Worm (Caenorhabditis elegans): ENCODE measurements around the gene hlh-1.

hlh-1 gene

DNA sequence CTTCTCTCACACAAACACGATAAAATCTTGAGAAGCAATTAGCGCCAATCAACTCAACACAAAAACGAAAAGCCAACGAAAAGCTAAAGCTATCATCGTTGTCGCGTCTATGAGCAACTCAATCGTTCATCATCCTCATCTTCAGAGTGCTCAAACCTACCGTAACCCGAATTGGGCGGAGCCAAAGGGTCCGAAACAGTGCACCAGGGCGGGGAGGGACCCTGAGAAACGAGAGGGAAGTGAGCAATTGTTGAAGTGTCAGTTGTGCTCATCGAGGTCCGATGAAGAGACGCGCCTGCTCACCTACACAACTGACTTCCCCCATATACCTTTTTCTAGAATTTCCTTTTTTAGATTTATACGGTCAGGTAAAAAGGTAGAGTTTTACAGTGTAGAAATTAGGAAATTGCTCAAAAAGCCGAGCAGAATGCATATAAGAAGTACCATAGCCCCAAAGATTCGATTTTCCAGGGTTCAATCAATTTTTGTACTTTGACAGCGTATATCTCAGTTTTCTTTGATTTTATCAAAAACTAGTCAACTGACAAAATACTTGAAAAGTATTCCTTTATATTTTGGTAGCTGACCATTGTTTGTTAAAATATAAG is at the start of gene hlh-1:
Gene hlh-1, plus strand, starts transcription at position 275 of the 608 bp plus-strand sequence.
- no peak for TF ChIP-seq ceh-24 (tag; optimal IDR thresholded peaks at IDR 0.05)
- peak; percentile 67 for TF ChIP-seq ceh-18 (tag; optimal IDR thresholded peaks at IDR 0.05)
- peak; percentile 73 for TF ChIP-seq nfya-1 (tag; optimal IDR thresholded peaks at IDR 0.05)
- TF ChIP-seq unc-55 (GFP tag; optimal IDR thresholded peaks at IDR 0.05), result peak; percentile 95
- TF ChIP-seq pqm-1 (tag; optimal IDR thresholded peaks at IDR 0.05), result no peak
- no peak for TF ChIP-seq pag-3 (tag; optimal IDR thresholded peaks at IDR 0.05; ENCODE audit: borderline replicate concordance)
- no peak for TF ChIP-seq F13H6.1 (tag; optimal IDR thresholded peaks at IDR 0.05)
- TF ChIP-seq rnt-1 (tag; optimal IDR thresholded peaks at IDR 0.05), result peak; percentile 60

DNA sequence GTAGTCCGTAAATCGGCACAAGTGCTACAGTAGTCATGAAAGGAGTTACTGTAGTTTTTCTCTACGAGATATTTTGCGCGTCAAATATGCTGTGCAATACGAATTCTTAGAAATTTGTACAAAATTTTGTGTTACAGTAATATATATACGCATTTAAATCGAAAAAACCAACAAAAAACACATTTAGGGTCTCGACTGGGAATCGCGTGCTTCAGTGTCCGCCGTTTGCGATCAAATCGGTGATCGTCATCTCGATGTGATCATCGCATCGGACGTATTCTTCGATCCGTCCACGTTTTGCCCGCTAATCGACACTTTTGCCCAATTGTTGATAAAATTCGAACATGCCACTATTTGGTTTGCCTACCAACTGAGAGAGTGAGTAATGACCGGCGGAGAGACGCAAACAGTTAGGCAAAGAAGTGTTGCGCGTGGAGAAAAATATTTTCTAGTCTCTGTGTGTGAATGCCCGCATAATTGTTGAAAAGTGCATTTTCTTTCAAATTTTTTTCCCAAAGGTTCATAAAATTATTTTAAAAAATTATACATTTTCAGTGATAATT is 49.4 kb upstream of the hlh-1 start:
- no peak for TF ChIP-seq lin-11 (tag; optimal IDR thresholded peaks at IDR 0.05)

DNA sequence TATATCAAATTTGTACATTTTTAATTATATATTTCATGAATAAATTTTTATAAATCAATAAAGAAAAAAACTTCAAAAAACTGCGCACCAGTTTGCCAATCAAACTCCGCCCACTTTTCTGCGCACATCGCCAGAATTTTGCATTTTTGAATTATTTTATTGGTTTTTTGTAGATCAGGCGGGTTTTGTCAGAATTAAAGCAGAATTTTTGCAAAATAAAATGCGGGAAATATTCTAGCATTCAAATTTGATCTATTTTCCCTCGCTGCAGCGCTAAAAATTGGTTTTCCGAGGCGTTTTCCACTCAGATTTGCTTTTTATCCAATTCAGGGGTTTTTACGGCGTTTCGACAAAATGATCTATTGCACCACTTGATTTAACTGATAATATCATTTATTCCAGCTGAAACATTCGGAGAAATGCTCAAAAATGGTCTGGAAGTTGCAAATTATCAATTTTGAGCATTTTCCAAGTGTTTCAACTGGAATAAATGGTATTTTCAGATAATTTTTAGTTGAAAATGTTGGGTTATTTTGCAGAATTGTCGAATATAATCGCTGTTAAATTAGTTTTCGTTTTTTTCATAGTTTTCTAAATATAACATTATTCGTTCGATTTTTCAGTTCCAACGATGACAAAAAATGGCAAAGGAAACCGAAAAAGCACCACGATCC is 47.3 kb upstream of the hlh-1 start, which contains the start of gene W06B4.1:
Gene W06B4.1, plus strand, starts transcription at position 624 of the 674 bp plus-strand sequence.
- TF ChIP-seq hlh-30 (tag; optimal IDR thresholded peaks at IDR 0.05; ENCODE audit: insufficient read depth), result no peak
- no peak for TF ChIP-seq ceh-2 (tag; optimal IDR thresholded peaks at IDR 0.05)
- no peak for TF ChIP-seq ceh-18 (tag; optimal IDR thresholded peaks at IDR 0.05)
- TF ChIP-seq elt-2 (tag; optimal IDR thresholded peaks at IDR 0.05), result no peak
- TF ChIP-seq C38D4.7 (GFP tag; optimal IDR thresholded peaks at IDR 0.05), result no peak
- no peak for TF ChIP-seq nhr-11 (tag; optimal IDR thresholded peaks at IDR 0.05)
- TF ChIP-seq ceh-24 (tag; optimal IDR thresholded peaks at IDR 0.05), result no peak
- TF ChIP-seq madf-2 (tag; optimal IDR thresholded peaks at IDR 0.05), result no peak

DNA sequence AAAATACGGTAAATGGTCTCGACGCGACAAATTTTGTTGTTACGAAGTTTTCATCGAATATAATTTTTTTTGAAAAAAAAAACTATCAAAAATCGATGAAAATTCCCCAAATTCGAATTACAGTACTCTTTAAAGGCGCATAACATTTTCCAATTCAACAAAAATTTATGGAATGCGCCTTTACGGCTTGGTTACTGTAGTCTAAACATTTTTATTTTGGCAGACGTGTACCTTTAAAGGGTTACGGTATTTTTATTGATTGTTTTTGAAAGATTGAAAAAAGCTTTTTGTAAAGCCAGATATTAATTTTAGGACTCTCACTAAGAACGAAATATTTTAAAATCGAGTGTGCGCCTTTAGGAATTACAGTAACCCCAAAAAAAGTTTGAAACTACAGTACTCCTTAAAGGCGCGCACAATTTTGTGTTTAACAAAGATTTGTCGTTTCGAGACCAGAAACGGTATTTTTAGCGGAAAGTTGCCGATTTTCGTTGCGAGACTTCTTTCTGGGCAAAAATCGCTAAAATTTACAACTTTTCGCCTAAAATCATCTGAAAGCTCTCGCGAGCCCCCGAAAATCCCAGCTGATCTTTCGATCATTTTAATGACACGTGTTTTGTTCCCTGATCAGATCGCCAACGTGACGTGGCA is 44.2 kb upstream of the hlh-1 start:
- TF ChIP-seq ztf-16 (tag; optimal IDR thresholded peaks at IDR 0.05), result no peak
- no peak for TF ChIP-seq unc-3 (GFP tag; conservative IDR thresholded peaks at IDR 0.05)
- TF ChIP-seq unc-3 (tag; optimal IDR thresholded peaks at IDR 0.05), result no peak
- no peak for TF ChIP-seq ahr-1 (tag; optimal IDR thresholded peaks at IDR 0.05)
- no peak for TF ChIP-seq C38D4.7 (GFP tag; optimal IDR thresholded peaks at IDR 0.05)
- TF ChIP-seq che-1 (tag; optimal IDR thresholded peaks at IDR 0.05), result no peak
- TF ChIP-seq K09A11.1 (tag; optimal IDR thresholded peaks at IDR 0.05; ENCODE audit: insufficient read depth), result no peak
- no peak for TF ChIP-seq ceh-24 (tag; optimal IDR thresholded peaks at IDR 0.05)
- no peak for TF ChIP-seq nhr-11 (tag; optimal IDR thresholded peaks at IDR 0.05)
- no peak for TF ChIP-seq rnt-1 (tag; optimal IDR thresholded peaks at IDR 0.05)
- no peak for TF ChIP-seq ceh-18 (tag; optimal IDR thresholded peaks at IDR 0.05)
- TF ChIP-seq elt-2 (tag; optimal IDR thresholded peaks at IDR 0.05), result no peak
- no peak for TF ChIP-seq pqm-1 (tag; optimal IDR thresholded peaks at IDR 0.05)
- no peak for TF ChIP-seq madf-2 (tag; optimal IDR thresholded peaks at IDR 0.05)
- no peak for TF ChIP-seq hlh-15 (tag; optimal IDR thresholded peaks at IDR 0.05)
- no peak for TF ChIP-seq ets-4 (tag; optimal IDR thresholded peaks at IDR 0.05)

DNA sequence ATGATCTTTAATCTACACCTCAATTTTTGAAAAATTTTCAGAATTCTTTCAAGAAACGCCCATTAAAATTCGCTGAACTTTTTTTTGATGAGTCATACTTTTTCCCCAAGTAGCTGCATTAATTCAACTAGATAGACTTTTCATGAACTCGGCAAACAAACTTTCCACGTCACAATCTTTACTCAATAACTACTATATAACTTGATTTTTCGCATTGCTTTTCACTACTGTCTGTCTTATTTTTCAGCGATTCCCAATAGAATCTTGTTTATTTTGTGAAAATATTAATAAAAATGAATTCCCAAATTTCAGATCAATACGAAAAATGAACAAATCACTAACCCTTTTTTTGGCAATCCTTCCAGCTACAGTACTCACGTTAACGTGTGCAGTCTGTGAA is 40.1 kb upstream of the hlh-1 start, which contains the start of gene T05C1.1:
Gene T05C1.1, plus strand, starts transcription at position 301 of the 400 bp plus-strand sequence.
- TF ChIP-seq ttx-3 (tag; optimal IDR thresholded peaks at IDR 0.05) (no peak), nfya-1 (tag; optimal IDR thresholded peaks at IDR 0.05) (no peak), ref-2 (tag; optimal IDR thresholded peaks at IDR 0.05) (no peak), ceh-30 (tag; optimal IDR thresholded peaks at IDR 0.05) (no peak), K09A11.1 (tag; optimal IDR thresholded peaks at IDR 0.05; ENCODE audit: insufficient read depth) (no peak), madf-2 (tag; optimal IDR thresholded peaks at IDR 0.05) (no peak), hlh-6 (tag; optimal IDR thresholded peaks at IDR 0.05) (no peak), F13H6.1 (tag; optimal IDR thresholded peaks at IDR 0.05) (no peak), pha-2 (tag; optimal IDR thresholded peaks at IDR 0.05) (no peak), ama-1 (optimal IDR thresholded peaks at IDR 0.05) (no peak), zip-5 (tag; optimal IDR thresholded peaks at IDR 0.05) (no peak), ahr-1 (tag; optimal IDR thresholded peaks at IDR 0.05) (no peak), ceh-9 (tag; optimal IDR thresholded peaks at IDR 0.05) (no peak), pha-4 (tag; optimal IDR thresholded peaks at IDR 0.05) (no peak), eyg-1 (tag; optimal IDR thresholded peaks at IDR 0.05) (no peak), ceh-31 (tag; optimal IDR thresholded peaks at IDR 0.05) (no peak), nhr-232 (tag; optimal IDR thresholded peaks at IDR 0.05) (no peak), pros-1 (tag; optimal IDR thresholded peaks at IDR 0.05) (no peak), ets-4 (tag; optimal IDR thresholded peaks at IDR 0.05) (no peak), hlh-30 (tag; optimal IDR thresholded peaks at IDR 0.05; ENCODE audit: insufficient read depth) (no peak)

Measured in whole organism, late embryonic.